Fruit fly (Drosophila melanogaster) whole organism, prepupa: ENCODE measurements around the gene CG7227.

Source experiments
- Blimp-1 ChIP-seq: fragments of 200-800 bp; sonication (Bioruptor generic); optimal IDR thresholded peaks from 3 replicates; lab custom pipeline; 2017; ENCODE audit warnings: missing biosample characterization, missing genetic modification characterization, mild to moderate bottlenecking, moderate library complexity, missing genetic modification reagents
- CG10631 ChIP-seq: fragments of 200-800 bp; sonication (Bioruptor generic); optimal IDR thresholded peaks from 2 replicates; lab custom pipeline; 2016; ENCODE audit warnings: missing biosample characterization, missing genetic modification characterization
- CG11294 ChIP-seq: fragments of 200-800 bp; sonication (Bioruptor generic); IDR thresholded peaks from 2 replicates; pipeline ENCODE4 v1.3.6; 2022; ENCODE audit warnings: missing biosample characterization, missing genetic modification characterization
- CG11762 ChIP-seq: fragments of 200-800 bp; sonication (Bioruptor generic); optimal IDR thresholded peaks from 3 replicates; lab custom pipeline; 2016; ENCODE audit warnings: missing biosample characterization, missing genetic modification characterization; ENCODE audit not compliant: insufficient read depth
- CG15336 ChIP-seq: fragments of 200-800 bp; sonication (Bioruptor generic); IDR thresholded peaks from 2 replicates; pipeline ENCODE4 v1.3.6; 2022; ENCODE audit warnings: missing biosample characterization, missing genetic modification characterization
- CG1621 ChIP-seq: fragments of 200-800 bp; sonication (Bioruptor generic); optimal IDR thresholded peaks from 3 replicates; lab custom pipeline; 2018; ENCODE audit warnings: missing biosample characterization, mild to moderate bottlenecking, missing genetic modification characterization
- CG16779 ChIP-seq: fragments of 200-800 bp; sonication (Bioruptor generic); optimal IDR thresholded peaks from 3 replicates; lab custom pipeline; 2017; ENCODE audit warnings: missing biosample characterization, mild to moderate bottlenecking, missing genetic modification characterization
- CG3032 ChIP-seq: fragments of 200-800 bp; optimal IDR thresholded peaks from 2 replicates; lab custom pipeline; 2019; ENCODE audit warnings: missing biosample characterization, mild to moderate bottlenecking, missing genetic modification characterization, moderate library complexity
- CG31627 ChIP-seq: fragments of 200-800 bp; sonication (Bioruptor generic); optimal IDR thresholded peaks from 3 replicates; lab custom pipeline; 2016; ENCODE audit warnings: missing biosample characterization, missing genetic modification characterization
- CG34406 ChIP-seq: fragments of 200-800 bp; sonication (Bioruptor generic); optimal IDR thresholded peaks from 3 replicates; lab custom pipeline; 2016; ENCODE audit warnings: missing biosample characterization, missing genetic modification characterization
- CG3919 ChIP-seq: fragments of 200-800 bp; sonication (Bioruptor generic); optimal IDR thresholded peaks from 3 replicates; lab custom pipeline; 2016; ENCODE audit warnings: missing biosample characterization, missing genetic modification characterization
- CG4318 ChIP-seq: fragments of 200-800 bp; sonication (Bioruptor generic); optimal IDR thresholded peaks from 3 replicates; lab custom pipeline; 2017; ENCODE audit warnings: missing biosample characterization, mild to moderate bottlenecking, missing genetic modification characterization
- CG6163 ChIP-seq: fragments of 200-800 bp; sonication (Bioruptor generic); IDR thresholded peaks from 3 replicates; pipeline ENCODE4 v1.3.6; 2022; ENCODE audit warnings: missing biosample characterization, missing genetic modification characterization
- CG6792 ChIP-seq: fragments of 200-800 bp; sonication (Bioruptor generic); optimal IDR thresholded peaks from 3 replicates; lab custom pipeline; 2016; ENCODE audit warnings: missing biosample characterization, missing genetic modification characterization
- CG6808 ChIP-seq: fragments of 200-800 bp; sonication (Bioruptor generic); optimal IDR thresholded peaks from 3 replicates; lab custom pipeline; 2017; ENCODE audit warnings: missing biosample characterization, missing genetic modification characterization, mild to moderate bottlenecking, moderate library complexity, missing genetic modification reagents
- CG6854 ChIP-seq: fragments of 200-800 bp; sonication (Bioruptor generic); optimal IDR thresholded peaks from 2 replicates; lab custom pipeline; 2017; ENCODE audit warnings: missing biosample characterization, mild to moderate bottlenecking, missing genetic modification characterization
- CG8319 ChIP-seq: fragments of 200-800 bp; sonication (Bioruptor generic); optimal IDR thresholded peaks from 3 replicates; lab custom pipeline; 2016; ENCODE audit warnings: missing biosample characterization, missing genetic modification characterization
- CG8632 ChIP-seq: fragments of 200-800 bp; sonication (Bioruptor generic); optimal IDR thresholded peaks from 3 replicates; lab custom pipeline; 2016; ENCODE audit warnings: missing biosample characterization, missing genetic modification characterization
- Eip78C ChIP-seq: fragments of 200-800 bp; sonication (Bioruptor generic); peaks from one replicate; lab custom pipeline; 2016; ENCODE audit warnings: missing biosample characterization, missing genetic modification characterization
- Ets96B ChIP-seq: fragments of 200-800 bp; optimal IDR thresholded peaks from 2 replicates; lab custom pipeline; 2019; ENCODE audit warnings: missing biosample characterization, mild to moderate bottlenecking, missing genetic modification characterization, moderate library complexity
- Gug ChIP-seq: fragments of 200-800 bp; sonication (Bioruptor generic); IDR thresholded peaks from 2 replicates; pipeline ENCODE4 v1.3.6; 2022; ENCODE audit warnings: missing biosample characterization, missing genetic modification characterization
- Hr38 ChIP-seq: sonication (Bioruptor generic); optimal IDR thresholded peaks from 2 replicates; lab custom pipeline; 2016; ENCODE audit warnings: missing biosample characterization, missing genetic modification characterization
- Hr39 ChIP-seq: fragments of 200-800 bp; sonication (Bioruptor generic); optimal IDR thresholded peaks from 2 replicates; lab custom pipeline; 2016; ENCODE audit warnings: missing biosample characterization, missing genetic modification characterization
- Met ChIP-seq: fragments of 200-800 bp; sonication (Bioruptor generic); optimal IDR thresholded peaks from 3 replicates; lab custom pipeline; 2016; ENCODE audit warnings: missing biosample characterization, missing genetic modification characterization
- OdsH ChIP-seq: fragments of 200-800 bp; sonication (Bioruptor generic); optimal IDR thresholded peaks from 3 replicates; lab custom pipeline; 2016; ENCODE audit warnings: missing biosample characterization, missing genetic modification characterization
- Sox14 ChIP-seq: fragments of 200-800 bp; sonication (Bioruptor generic); optimal IDR thresholded peaks from 3 replicates; lab custom pipeline; 2016; ENCODE audit warnings: missing biosample characterization, missing genetic modification characterization
- Sox15 ChIP-seq: fragments of 200-800 bp; sonication (Bioruptor generic); optimal IDR thresholded peaks from 3 replicates; lab custom pipeline; 2016; ENCODE audit warnings: missing biosample characterization, missing genetic modification characterization
- achi ChIP-seq: fragments of 200-800 bp; sonication (Bioruptor generic); optimal IDR thresholded peaks from 3 replicates; lab custom pipeline; 2016; ENCODE audit warnings: missing biosample characterization, missing genetic modification characterization
- acj6 ChIP-seq: fragments of 200-800 bp; sonication (Bioruptor generic); optimal IDR thresholded peaks from 3 replicates; lab custom pipeline; 2016; ENCODE audit warnings: missing biosample characterization, missing genetic modification characterization
- cyc ChIP-seq: fragments of 200-800 bp; sonication (Bioruptor generic); optimal IDR thresholded peaks from 3 replicates; lab custom pipeline; 2016; ENCODE audit warnings: missing biosample characterization, missing genetic modification characterization
- dsx ChIP-seq: fragments of 200-800 bp; optimal IDR thresholded peaks from 3 replicates; lab custom pipeline; 2019; ENCODE audit warnings: missing biosample characterization, mild to moderate bottlenecking, missing genetic modification characterization, moderate library complexity; ENCODE audit not compliant: poor library complexity, severe bottlenecking
- eg ChIP-seq: fragments of 200-800 bp; sonication (Bioruptor generic); IDR thresholded peaks from 3 replicates; pipeline ENCODE4 v1.3.6; 2022; ENCODE audit warnings: missing biosample characterization, missing genetic modification characterization
- esn ChIP-seq: fragments of 200-800 bp; sonication (Bioruptor generic); optimal IDR thresholded peaks from 2 replicates; lab custom pipeline; 2016; ENCODE audit warnings: missing biosample characterization, mild to moderate bottlenecking, missing genetic modification characterization, moderate library complexity
- fkh ChIP-seq: fragments of 200-800 bp; sonication (Bioruptor generic); optimal IDR thresholded peaks from 3 replicates; lab custom pipeline; 2017; ENCODE audit warnings: missing biosample characterization, mild to moderate bottlenecking, missing genetic modification characterization, moderate library complexity
- lz ChIP-seq: fragments of 200-800 bp; sonication (Bioruptor generic); optimal IDR thresholded peaks from 3 replicates; lab custom pipeline; 2016; ENCODE audit warnings: missing biosample characterization, missing genetic modification characterization
- net ChIP-seq: fragments of 200-800 bp; sonication (Bioruptor generic); optimal IDR thresholded peaks from 3 replicates; lab custom pipeline; 2016; ENCODE audit warnings: missing biosample characterization, missing genetic modification characterization
- pdm3 ChIP-seq: fragments of 200-800 bp; sonication (Bioruptor generic); optimal IDR thresholded peaks from 3 replicates; lab custom pipeline; 2016; ENCODE audit warnings: missing biosample characterization, missing genetic modification characterization
- salr ChIP-seq, 2 experiments: fragments of 200-800 bp; sonication (Bioruptor generic); optimal IDR thresholded peaks; 3 replicates each; lab custom pipeline; 2016 to 2018; ENCODE audit warnings: missing biosample characterization in 2 of 2, missing genetic modification characterization in 2 of 2, mild to moderate bottlenecking in 1 of 2
- ss ChIP-seq, 2 experiments: fragments of 200-800 bp; sonication (Bioruptor generic); optimal IDR thresholded peaks; 2 replicates in 1 of 2; 3 replicates in 1 of 2; lab custom pipeline; 2017 to 2018; ENCODE audit warnings: mild to moderate bottlenecking in 2 of 2, missing biosample characterization in 2 of 2, missing genetic modification characterization in 2 of 2, moderate library complexity in 1 of 2

Gene CG7227

DNA sequence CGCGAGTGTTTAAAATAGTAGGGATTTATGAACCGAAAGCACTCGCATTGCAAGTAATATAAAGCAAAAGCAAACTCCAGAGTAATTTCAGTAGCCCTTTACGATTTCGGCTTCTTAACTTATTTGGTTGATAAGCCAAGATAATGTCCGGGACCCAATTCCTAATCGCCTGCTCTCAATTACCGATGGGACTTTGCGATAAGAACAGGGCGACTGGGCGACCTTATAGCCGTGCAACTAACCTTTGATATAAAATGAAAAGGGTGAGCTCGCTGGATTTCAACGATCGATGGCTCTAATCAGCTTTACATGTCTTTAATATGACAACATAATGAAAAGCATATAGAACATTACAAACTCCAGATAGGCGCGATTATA, at the start of gene CG7227:
Gene CG7227, minus strand, starts transcription at position 72 of the 378 bp plus-strand sequence.
- TF ChIP-seq Ets96B (no peak), CG16779 (tag; lab: Kevin White, UChicago) (no peak), CG6792 (no peak)

DNA sequence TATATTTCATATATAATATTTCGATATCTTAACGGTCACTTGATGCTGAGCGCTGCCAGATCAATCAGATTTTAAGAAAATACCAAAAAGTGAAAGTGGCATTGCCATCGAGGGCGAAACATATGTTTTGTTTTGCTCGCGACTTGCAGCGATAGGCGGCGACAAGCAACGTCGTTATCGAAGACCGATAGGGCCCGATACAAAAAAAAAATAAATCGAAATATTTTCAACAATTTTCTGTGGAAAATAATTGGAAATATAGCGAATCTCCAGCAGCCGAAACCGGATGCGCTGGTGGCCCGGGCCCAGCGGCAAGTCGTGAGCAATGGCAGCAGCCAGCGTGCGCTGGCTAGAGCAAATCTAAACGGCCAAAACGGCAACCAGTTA, 45.3 kb upstream of the CG7227 start, which contains the start of gene Megf8:
Gene Megf8, plus strand, starts transcription at position 190 of the 387 bp plus-strand sequence.
- no peak for TF ChIP-seq CG6808
- TF ChIP-seq Eip78C (GFP tag; lab: Kevin White, UChicago), result no peak
- peak; percentile 100 for TF ChIP-seq Blimp-1 (GFP tag; lab: Kevin White, UChicago)
- TF ChIP-seq Sox15 (GFP tag; lab: Kevin White, UChicago), result no peak
- no peak for TF ChIP-seq CG3032 (tag; lab: Kevin White, UChicago)
- no peak for TF ChIP-seq Sox14 (GFP tag; lab: Kevin White, UChicago)

DNA sequence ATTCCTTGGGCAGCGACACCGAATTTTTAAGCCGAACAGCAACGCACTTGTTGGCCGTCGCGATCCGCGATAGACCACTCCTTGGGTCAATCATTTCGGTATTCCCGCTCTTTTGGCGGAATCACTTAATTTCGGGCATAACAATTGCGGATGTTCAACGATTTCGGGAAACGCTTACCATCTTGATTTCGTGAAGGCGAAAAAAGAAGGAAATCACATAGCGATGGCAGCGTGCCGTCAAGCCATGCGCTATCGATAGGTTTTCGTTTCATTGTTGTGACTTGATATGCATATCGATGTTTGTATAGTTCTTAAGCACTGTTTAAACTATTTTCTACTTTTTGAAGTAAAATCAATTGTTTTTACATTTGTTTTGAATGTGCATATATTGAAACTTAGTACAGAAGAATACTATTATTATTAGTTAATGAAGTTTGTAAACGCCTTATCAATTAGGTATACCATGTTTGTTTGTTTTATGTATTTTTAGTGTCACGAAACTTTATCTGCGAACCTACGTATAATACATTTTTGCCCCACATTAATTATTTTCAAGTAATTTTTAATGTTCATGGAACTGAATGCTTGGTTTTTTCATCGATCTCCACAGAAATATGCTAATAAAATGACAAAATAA, 44.8 kb upstream of the CG7227 start, which contains the start of gene RpL36A:
Gene RpL36A, minus strand, starts transcription at position 265 of the 637 bp plus-strand sequence.
- TF ChIP-seq CG11762 (GFP tag; lab: Kevin White, UChicago) (no peak), salr (GFP tag; optimal IDR thresholded peaks at IDR 0.05; lab: Kevin White, UChicago) (peak in 1 of 2 experiments; percentile 6), Gug (GFP tag; lab: Robert Waterston, UW) (no peak), lz (GFP tag; lab: Kevin White, UChicago) (peak; percentile 55), CG1621 (tag; lab: Kevin White, UChicago) (peak; percentile 39), Hr38 (GFP tag; lab: Kevin White, UChicago) (no peak), esn (GFP tag; lab: Kevin White, UChicago) (peak; percentile 65), fkh (no peak), CG31627 (peak; percentile 59), achi (peak; percentile 100), eg (GFP tag; lab: Robert Waterston, UW) (peak; percentile 60; the same call in 2 of the 3 replicates), acj6 (no peak), cyc (GFP tag; lab: Kevin White, UChicago) (peak; percentile 32), CG6854 (peak; percentile 65), CG6163 (GFP tag; lab: Robert Waterston, UW) (peak; percentile 32; the same call in 2 of the 3 replicates)

DNA sequence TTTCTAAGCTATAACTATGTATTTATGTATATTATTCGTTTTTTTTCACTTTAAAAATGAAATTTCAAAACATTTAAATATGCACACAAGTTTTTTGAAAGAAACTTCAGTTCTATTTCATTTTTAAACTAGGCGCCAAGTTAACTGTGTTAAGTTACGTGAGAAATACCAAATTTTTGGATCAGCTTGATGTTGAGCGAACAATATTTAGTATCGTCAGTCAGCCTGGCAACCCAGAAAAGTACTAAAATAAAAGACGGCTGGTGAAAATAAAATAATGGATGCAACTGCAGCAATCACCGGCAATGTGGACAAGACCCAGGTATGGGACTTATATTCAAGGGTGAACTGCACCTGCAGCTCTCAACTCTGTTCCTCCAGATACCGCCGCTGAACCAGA, 42.9 kb upstream of the CG7227 start, which contains the start of gene CCDC53:
Gene CCDC53, plus strand, starts transcription at position 235 of the 400 bp plus-strand sequence.
- TF ChIP-seq Met (GFP tag; lab: Kevin White, UChicago) (no peak), acj6 (no peak), Hr38 (GFP tag; lab: Kevin White, UChicago) (no peak), CG15336 (no peak), CG3032 (tag; lab: Kevin White, UChicago) (no peak), CG34406 (GFP tag; lab: Kevin White, UChicago) (no peak), Eip78C (GFP tag; lab: Kevin White, UChicago) (no peak), CG3919 (GFP tag; lab: Kevin White, UChicago) (no peak), CG4318 (no peak), Hr39 (GFP tag; lab: Kevin White, UChicago) (no peak)

DNA sequence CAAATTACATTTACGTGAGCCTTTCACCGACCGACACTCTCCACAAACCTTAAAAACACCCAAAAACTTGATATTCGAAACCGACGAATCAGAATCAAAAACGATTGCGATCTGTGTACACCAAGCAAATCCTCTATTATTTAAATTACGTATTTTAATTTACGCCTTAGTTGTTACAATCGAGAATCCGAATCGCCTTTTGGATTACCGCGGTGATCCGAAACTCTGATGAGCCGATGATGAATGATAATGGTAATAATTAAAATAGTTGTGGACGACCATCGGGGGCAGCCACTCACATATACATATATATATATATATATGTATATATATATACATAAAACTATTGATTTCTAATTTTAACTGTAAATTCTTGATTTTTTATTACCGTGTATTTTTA, 41.7 kb upstream of the CG7227 start, which contains the start of gene CG7367:
Gene CG7367, minus strand, starts transcription at position 101 of the 400 bp plus-strand sequence.
- TF ChIP-seq ss (GFP tag; optimal IDR thresholded peaks at IDR 0.05; lab: Kevin White, UChicago) (no peak), net (GFP tag; lab: Kevin White, UChicago) (no peak), CG6163 (GFP tag; lab: Robert Waterston, UW) (no peak), CG16779 (tag; lab: Kevin White, UChicago) (no peak), CG6854 (no peak), OdsH (no peak), CG11294 (GFP tag; lab: Robert Waterston, UW) (no peak), dsx (GFP tag; lab: Kevin White, UChicago) (no peak), CG10631 (GFP tag; lab: Kevin White, UChicago) (no peak), pdm3 (GFP tag; lab: Kevin White, UChicago) (no peak), CG8319 (no peak), CG8632 (no peak), acj6 (no peak), cyc (GFP tag; lab: Kevin White, UChicago) (no peak)
